Worm (Caenorhabditis elegans) whole organism, late embryonic: Measurements from ENCODE around the gene Y38H6C.16.

Experiments used
- ceh-31 ChIP-seq: sonication (generic microtip); optimal IDR thresholded peaks from 2 replicates; lab custom pipeline; 2016; ENCODE audit warnings: missing genetic modification characterization, missing compliant biosample characterization
- ceh-45 ChIP-seq: fragments of 200-800 bp; sonication (Bioruptor generic); IDR thresholded peaks from 2 replicates; pipeline ENCODE4 v1.3.6; 2022; ENCODE audit warnings: missing genetic modification reagents, missing genetic modification characterization, missing compliant biosample characterization
- dmd-4 ChIP-seq: sonication (generic microtip); optimal IDR thresholded peaks from 2 replicates; lab custom pipeline; 2016; ENCODE audit warnings: borderline replicate concordance, missing genetic modification characterization, missing compliant biosample characterization
- dve-1 ChIP-seq: sonication (generic microtip); optimal IDR thresholded peaks from 2 replicates; lab custom pipeline; 2017; ENCODE audit warnings: antibody characterized with exemption, mild to moderate bottlenecking, missing genetic modification characterization, missing compliant biosample characterization
- fkh-6 ChIP-seq: sonication (generic microtip); optimal IDR thresholded peaks from 2 replicates; lab custom pipeline; 2016; ENCODE audit warnings: missing genetic modification characterization, missing compliant biosample characterization
- gmeb-2 ChIP-seq: sonication (generic microtip); optimal IDR thresholded peaks from 2 replicates; lab custom pipeline; 2016; ENCODE audit warnings: missing genetic modification characterization, inconsistent platforms, missing compliant biosample characterization
- pha-4 ChIP-seq: fragments of 150-350 bp; optimal IDR thresholded peaks from 2 replicates; lab custom pipeline; 2018; ENCODE audit warnings: missing biosample characterization, missing genetic modification reagents, missing genetic modification characterization
- pqm-1 ChIP-seq: sonication (generic microtip); optimal IDR thresholded peaks from 2 replicates; lab custom pipeline; 2016; ENCODE audit warnings: missing genetic modification characterization, missing compliant biosample characterization
- syd-9 ChIP-seq: sonication (generic microtip); optimal IDR thresholded peaks from 2 replicates; lab custom pipeline; 2016; ENCODE audit warnings: mild to moderate bottlenecking, missing genetic modification characterization, moderate library complexity, missing compliant biosample characterization
- tbx-2 ChIP-seq: sonication (generic microtip); optimal IDR thresholded peaks from 2 replicates; lab custom pipeline; 2016; ENCODE audit warnings: missing genetic modification characterization, missing compliant biosample characterization
- ttx-3 ChIP-seq: sonication (generic microtip); optimal IDR thresholded peaks from 2 replicates; lab custom pipeline; 2016; ENCODE audit warnings: missing genetic modification reagents, missing genetic modification characterization, missing compliant biosample characterization

- TF ChIP-seq dmd-4 (tag; lab: Kevin White, UChicago) (no peak), syd-9 (tag; lab: Kevin White, UChicago) (no peak), pha-4 (no peak), ttx-3 (no peak), tbx-2 (tag; lab: Kevin White, UChicago) (no peak), ceh-45 (GFP tag; lab: Robert Waterston, UW) (no peak), gmeb-2 (tag; lab: Kevin White, UChicago) (no peak), dve-1 (tag; lab: Kevin White, UChicago) (no peak), ceh-31 (tag; lab: Kevin White, UChicago) (no peak), pqm-1 (tag; lab: Kevin White, UChicago) (no peak), fkh-6 (tag; lab: Kevin White, UChicago) (no peak)
These were observed 39.5 kb downstream of the Y38H6C.16 start for ce11 chrV:20499642-20500041.
